Worm (Caenorhabditis elegans) whole organism, young adult: ENCODE data around the gene nac-1.
A peak's percentile ranks its signal among the peaks of the same experiment; 100 is the strongest.

ENCODE experiments used
- B0019.2 ChIP-seq: fragments of 200-800 bp; sonication (Bioruptor generic); conservative IDR thresholded peaks from 2 replicates; pipeline ENCODE4 v1.3.6; 2022; ENCODE audit warnings: missing genetic modification reagents, missing genetic modification characterization, missing compliant biosample characterization
- B0261.1 ChIP-seq: sonication (generic microtip); optimal IDR thresholded peaks from 2 replicates; lab custom pipeline; 2016; ENCODE audit warnings: mild to moderate bottlenecking, missing genetic modification characterization, moderate library complexity, missing compliant biosample characterization
- C06A6.2 ChIP-seq: fragments of 200-800 bp; sonication (Bioruptor generic); conservative IDR thresholded peaks from 2 replicates; pipeline ENCODE4 v1.3.6; 2022; ENCODE audit warnings: missing genetic modification characterization, missing compliant biosample characterization
- D2030.7 ChIP-seq: fragments of 200-800 bp; sonication (Bioruptor generic); IDR thresholded peaks from 2 replicates; pipeline ENCODE4 v1.3.6; 2022; ENCODE audit warnings: missing genetic modification reagents, missing genetic modification characterization, missing compliant biosample characterization
- F22D6.2 ChIP-seq: sonication (generic microtip); optimal IDR thresholded peaks from 2 replicates; lab custom pipeline; 2016; ENCODE audit warnings: mild to moderate bottlenecking, missing genetic modification characterization, missing compliant biosample characterization
- F57A8.1 ChIP-seq: fragments of 200-800 bp; sonication (Bioruptor generic); optimal IDR thresholded peaks from 2 replicates; lab custom pipeline; 2018; ENCODE audit warnings: mild to moderate bottlenecking, missing genetic modification characterization, moderate library complexity, missing compliant biosample characterization
- K11D2.4 ChIP-seq: fragments of 200-800 bp; sonication (Bioruptor generic); IDR thresholded peaks from 2 replicates; pipeline ENCODE4 v1.3.6; 2022; ENCODE audit warnings: missing genetic modification reagents, missing genetic modification characterization, missing compliant biosample characterization
- T26A5.8 ChIP-seq: sonication (generic microtip); optimal IDR thresholded peaks from 2 replicates; lab custom pipeline; 2016; ENCODE audit warnings: missing genetic modification characterization, missing compliant biosample characterization
- Y53F4B.3 ChIP-seq: fragments of 200-800 bp; sonication (Bioruptor generic); IDR thresholded peaks from 2 replicates; pipeline ENCODE4 v1.3.6; 2022; ENCODE audit warnings: missing genetic modification reagents, missing genetic modification characterization, missing compliant biosample characterization
- Y53G8AR.9 ChIP-seq: fragments of 200-800 bp; sonication (Bioruptor generic); conservative IDR thresholded peaks from 2 replicates; pipeline ENCODE4 v1.3.6; 2022; ENCODE audit warnings: missing genetic modification reagents, missing genetic modification characterization, missing compliant biosample characterization
- Y56A3A.18 ChIP-seq: fragments of 200-800 bp; sonication (Bioruptor generic); IDR thresholded peaks from 2 replicates; pipeline ENCODE4 v1.3.6; 2022; ENCODE audit warnings: missing genetic modification reagents, missing genetic modification characterization, missing compliant biosample characterization
- Y79H2A.3 ChIP-seq: fragments of 200-800 bp; sonication (Bioruptor generic); conservative IDR thresholded peaks from 2 replicates; pipeline ENCODE4 v1.3.6; 2022; ENCODE audit warnings: missing genetic modification reagents, missing genetic modification characterization, missing compliant biosample characterization
- ZK185.1 ChIP-seq: sonication (generic microtip); optimal IDR thresholded peaks from 2 replicates; lab custom pipeline; 2016; ENCODE audit warnings: mild to moderate bottlenecking, missing genetic modification characterization, missing compliant biosample characterization; ENCODE audit not compliant: poor library complexity, severe bottlenecking
- ama-1 ChIP-seq, 3 experiments: fragments of 150-350 bp in 1 of 3; sonication (generic microtip) in 2 of 3; optimal IDR thresholded peaks; 2 replicates each; lab custom pipeline; 2014 to 2018; ENCODE audit warnings: missing biosample characterization in 2 of 3, missing genetic modification characterization in 2 of 3, missing genetic modification reagents in 2 of 3
- aptf-2 ChIP-seq: fragments of 200-800 bp; sonication (Bioruptor generic); conservative IDR thresholded peaks from 2 replicates; pipeline ENCODE4 v1.3.6; 2022; ENCODE audit warnings: missing genetic modification reagents, missing genetic modification characterization, missing compliant biosample characterization
- attf-3 ChIP-seq: fragments of 200-800 bp; sonication (Bioruptor generic); conservative IDR thresholded peaks from 2 replicates; pipeline ENCODE4 v1.3.6; 2022; ENCODE audit warnings: missing genetic modification reagents, missing genetic modification characterization, missing compliant biosample characterization
- attf-5 ChIP-seq: fragments of 200-800 bp; sonication (Bioruptor generic); optimal IDR thresholded peaks from 2 replicates; lab custom pipeline; 2018; ENCODE audit warnings: mild to moderate bottlenecking, missing genetic modification characterization, missing compliant biosample characterization
- bed-1 ChIP-seq: fragments of 200-800 bp; sonication (Bioruptor generic); IDR thresholded peaks from 2 replicates; pipeline ENCODE4 v1.3.6; 2022; ENCODE audit warnings: missing genetic modification reagents, missing genetic modification characterization, missing compliant biosample characterization
- cebp-1 ChIP-seq, 2 experiments: fragments of 200-800 bp in 1 of 2; sonication (Bioruptor generic) in 1 of 2; sonication (generic microtip) in 1 of 2; IDR thresholded peaks in 1 of 2; optimal IDR thresholded peaks in 1 of 2; 2 replicates each; pipeline versions ENCODE4 v1.3.6 to Lab custom; 2017 to 2022; ENCODE audit warnings: missing compliant biosample characterization in 2 of 2, missing genetic modification characterization in 2 of 2, mild to moderate bottlenecking in 1 of 2, missing genetic modification reagents in 1 of 2, moderate library complexity in 1 of 2
- ceh-100 ChIP-seq: fragments of 200-800 bp; sonication (Bioruptor generic); IDR thresholded peaks from 2 replicates; pipeline ENCODE4 v1.3.6; 2022; ENCODE audit warnings: missing genetic modification reagents, missing genetic modification characterization, missing compliant biosample characterization
- ceh-79 ChIP-seq: sonication (generic microtip); optimal IDR thresholded peaks from 2 replicates; lab custom pipeline; 2017; ENCODE audit warnings: mild to moderate bottlenecking, missing genetic modification characterization, missing compliant biosample characterization
- chd-7 ChIP-seq: sonication (generic microtip); optimal IDR thresholded peaks from 2 replicates; lab custom pipeline; 2016; ENCODE audit warnings: mild to moderate bottlenecking, missing genetic modification characterization, moderate library complexity, missing compliant biosample characterization
- die-1 ChIP-seq: sonication (generic microtip); optimal IDR thresholded peaks from 2 replicates; lab custom pipeline; 2016; ENCODE audit warnings: missing genotype, mild to moderate bottlenecking, missing genetic modification characterization, missing compliant biosample characterization
- efl-1 ChIP-seq: fragments of 150-350 bp; optimal IDR thresholded peaks from 2 replicates; lab custom pipeline; 2014; ENCODE audit warnings: missing biosample characterization, missing genetic modification reagents, missing genetic modification characterization
- ets-4 ChIP-seq: fragments of 200-800 bp; sonication (Bioruptor generic); optimal IDR thresholded peaks from 2 replicates; lab custom pipeline; 2018; ENCODE audit warnings: mild to moderate bottlenecking, missing genetic modification characterization, missing compliant biosample characterization
- gei-17 ChIP-seq: fragments of 200-800 bp; sonication (Bioruptor generic); optimal IDR thresholded peaks from 2 replicates; lab custom pipeline; 2018; ENCODE audit warnings: mild to moderate bottlenecking, missing genetic modification characterization, missing compliant biosample characterization
- hlh-12 ChIP-seq: sonication (generic microtip); optimal IDR thresholded peaks from 2 replicates; lab custom pipeline; 2016; ENCODE audit warnings: missing genetic modification characterization, missing compliant biosample characterization
- lin-40 ChIP-seq: sonication (generic microtip); optimal IDR thresholded peaks from 2 replicates; lab custom pipeline; 2016; ENCODE audit warnings: missing genetic modification characterization, mild to moderate bottlenecking, missing compliant biosample characterization, missing genotype, missing genetic modification reagents
- madf-8 ChIP-seq: fragments of 200-800 bp; sonication (Bioruptor generic); conservative IDR thresholded peaks from 2 replicates; pipeline ENCODE4 v1.3.6; 2022; ENCODE audit warnings: missing genetic modification reagents, missing genetic modification characterization, missing compliant biosample characterization
- mes-4 ChIP-seq: sonication (generic microtip); optimal IDR thresholded peaks from 2 replicates; lab custom pipeline; 2016; ENCODE audit warnings: missing genotype, missing genetic modification characterization, missing compliant biosample characterization
- nfya-1 ChIP-seq: sonication (generic microtip); optimal IDR thresholded peaks from 2 replicates; lab custom pipeline; 2017; ENCODE audit warnings: antibody characterized with exemption, missing compliant biosample characterization, missing genetic modification characterization, borderline replicate concordance; ENCODE audit not compliant: insufficient read depth
- nfya-2 ChIP-seq: fragments of 200-800 bp; sonication (Bioruptor generic); IDR thresholded peaks from 2 replicates; pipeline ENCODE4 v1.3.6; 2022; ENCODE audit warnings: missing genetic modification reagents, missing genetic modification characterization, missing compliant biosample characterization
- nhr-120 ChIP-seq: fragments of 200-800 bp; sonication (Bioruptor generic); IDR thresholded peaks from 2 replicates; pipeline ENCODE4 v1.3.6; 2022; ENCODE audit warnings: missing genetic modification characterization, missing compliant biosample characterization
- nhr-27 ChIP-seq: fragments of 200-800 bp; sonication (Bioruptor generic); optimal IDR thresholded peaks from 2 replicates; lab custom pipeline; 2018; ENCODE audit warnings: mild to moderate bottlenecking, missing genetic modification characterization, moderate library complexity, missing compliant biosample characterization
- pbrm-1 ChIP-seq: fragments of 200-800 bp; sonication (Bioruptor generic); IDR thresholded peaks from 2 replicates; pipeline ENCODE4 v1.3.6; 2022; ENCODE audit warnings: missing genetic modification reagents, missing genetic modification characterization, missing compliant biosample characterization
- rec-8 ChIP-seq, 2 experiments: sonication (generic microtip); optimal IDR thresholded peaks; 2 replicates each; lab custom pipeline; 2016; ENCODE audit warnings: mild to moderate bottlenecking in 2 of 2, missing genetic modification characterization in 2 of 2, missing genetic modification reagents in 2 of 2, missing genotype in 2 of 2, missing biosample characterization in 1 of 2, missing compliant biosample characterization in 1 of 2, moderate library complexity in 1 of 2
- snpc-1.1 ChIP-seq: sonication (generic microtip); optimal IDR thresholded peaks from 2 replicates; lab custom pipeline; 2017; ENCODE audit warnings: missing genetic modification characterization, mild to moderate bottlenecking, missing compliant biosample characterization, antibody characterized with exemption, moderate library complexity, missing genotype, missing genetic modification reagents; ENCODE audit not compliant: insufficient read depth
- snpc-4 ChIP-seq, 5 experiments: fragments of 150-350 bp in 1 of 5; sonication (generic microtip) in 4 of 5; optimal IDR thresholded peaks; 2 replicates each; lab custom pipeline; 2014 to 2018; ENCODE audit warnings: missing genetic modification characterization in 5 of 5, missing biosample characterization in 3 of 5, antibody characterized with exemption in 2 of 5, mild to moderate bottlenecking in 2 of 5, missing compliant biosample characterization in 2 of 5, missing genotype in 2 of 5, moderate library complexity in 2 of 5, missing genetic modification reagents in 1 of 5
- somi-1 ChIP-seq: fragments of 200-800 bp; sonication (Bioruptor generic); optimal IDR thresholded peaks from 2 replicates; lab custom pipeline; 2018; ENCODE audit warnings: mild to moderate bottlenecking, missing genetic modification characterization, missing compliant biosample characterization
- tbp1 ChIP-seq: fragments of 200-800 bp; sonication (Bioruptor generic); optimal IDR thresholded peaks from 2 replicates; lab custom pipeline; 2018; ENCODE audit warnings: mild to moderate bottlenecking, missing genetic modification characterization, missing compliant biosample characterization
- ztf-25 ChIP-seq: fragments of 200-800 bp; sonication (Bioruptor generic); IDR thresholded peaks from 2 replicates; pipeline ENCODE4 v1.3.6; 2022; ENCODE audit warnings: missing genetic modification reagents, missing genetic modification characterization, missing compliant biosample characterization
- ztf-28 ChIP-seq: fragments of 200-800 bp; sonication (Bioruptor generic); IDR thresholded peaks from 2 replicates; pipeline ENCODE4 v1.3.6; 2022; ENCODE audit warnings: missing genetic modification reagents, missing genetic modification characterization, missing compliant biosample characterization

nac-1 gene

DNA sequence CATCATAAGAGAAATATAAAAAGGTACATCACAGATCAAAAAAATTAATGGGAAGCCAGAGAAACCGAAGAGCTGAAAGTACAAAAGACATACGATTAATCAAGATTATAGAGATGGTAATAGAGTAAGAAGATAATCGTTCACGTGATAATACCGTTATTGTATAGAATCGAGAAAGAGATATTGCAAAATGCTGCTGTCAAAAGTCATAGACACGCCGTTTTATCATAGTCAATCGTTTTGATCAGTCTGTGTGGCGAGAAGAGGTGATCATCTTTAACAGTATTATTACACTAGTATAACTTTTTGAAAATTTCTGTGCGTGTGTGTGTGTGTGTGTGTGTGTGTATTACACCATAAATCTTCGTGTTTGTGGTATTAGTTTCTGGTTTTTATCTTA is 565 bp upstream of the nac-1 start:
- TF ChIP-seq die-1 (no peak), nfya-2 (GFP tag; lab: Robert Waterston, UW) (no peak), ztf-25 (GFP tag; lab: Robert Waterston, UW) (no peak), B0019.2 (GFP tag; lab: Robert Waterston, UW) (no peak), rec-8 (tag; optimal IDR thresholded peaks at IDR 0.05; lab: Kevin White, UChicago) (no peak), pbrm-1 (GFP tag; lab: Robert Waterston, UW) (no peak), hlh-12 (tag; lab: Kevin White, UChicago) (no peak), F57A8.1 (no peak), ets-4 (GFP tag; lab: Kevin White, UChicago) (no peak), ama-1 (optimal IDR thresholded peaks at IDR 0.05; lab: Kevin White, UChicago) (no peak), ama-1 (GFP tag; optimal IDR thresholded peaks at IDR 0.05; lab: Kevin White, UChicago) (no peak), Y56A3A.18 (GFP tag; lab: Robert Waterston, UW) (no peak), ceh-79 (tag; lab: Kevin White, UChicago) (no peak), Y53G8AR.9 (GFP tag; lab: Robert Waterston, UW) (no peak), attf-3 (GFP tag; lab: Robert Waterston, UW) (no peak), lin-40 (tag; lab: Kevin White, UChicago) (no peak)
- TF ChIP-seq, all 124 proteins: peak for 0

DNA sequence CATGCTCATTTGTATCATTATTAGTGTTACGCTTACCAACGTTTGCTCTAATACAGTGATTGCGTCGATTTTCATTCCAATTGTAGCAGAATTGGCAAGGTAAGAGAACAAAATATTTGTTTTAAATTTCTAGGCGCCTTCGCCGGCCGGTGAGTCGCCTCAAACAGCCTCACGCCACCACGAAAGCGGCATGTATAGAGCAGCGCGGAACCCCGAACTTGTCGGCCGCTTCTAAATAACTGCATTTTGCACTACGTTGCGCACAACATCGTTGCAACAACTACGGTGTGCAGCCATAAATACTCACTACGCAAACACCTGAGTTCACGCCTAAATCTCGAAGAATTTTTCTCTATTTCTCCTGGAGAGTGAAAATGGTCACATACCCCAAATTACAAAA is 2.2 kb downstream of the nac-1 start:
- no peak for TF ChIP-seq T26A5.8 (tag; lab: Kevin White, UChicago)
- no peak for TF ChIP-seq bed-1 (GFP tag; lab: Robert Waterston, UW)
- TF ChIP-seq attf-5 (GFP tag; lab: Kevin White, UChicago), result no peak
- no peak for TF ChIP-seq ceh-100
- no peak for TF ChIP-seq ceh-79 (tag; lab: Kevin White, UChicago)
- no peak for TF ChIP-seq F57A8.1
- no peak for TF ChIP-seq snpc-4 (GFP tag; optimal IDR thresholded peaks at IDR 0.05; lab: Kevin White, UChicago)
- TF ChIP-seq snpc-4 (tag; optimal IDR thresholded peaks at IDR 0.05; lab: Kevin White, UChicago), result peak in 2 of 4 experiments; percentile 85 to 89
- TF ChIP-seq snpc-1.1 (tag; lab: Kevin White, UChicago), result peak; percentile 76
- TF ChIP-seq madf-8, result no peak
- no peak for TF ChIP-seq ztf-28 (GFP tag; lab: Robert Waterston, UW)
- no peak for TF ChIP-seq nfya-1 (tag; lab: Kevin White, UChicago)
- TF ChIP-seq tbp1 (GFP tag; lab: Kevin White, UChicago), result no peak
- no peak for TF ChIP-seq D2030.7

DNA sequence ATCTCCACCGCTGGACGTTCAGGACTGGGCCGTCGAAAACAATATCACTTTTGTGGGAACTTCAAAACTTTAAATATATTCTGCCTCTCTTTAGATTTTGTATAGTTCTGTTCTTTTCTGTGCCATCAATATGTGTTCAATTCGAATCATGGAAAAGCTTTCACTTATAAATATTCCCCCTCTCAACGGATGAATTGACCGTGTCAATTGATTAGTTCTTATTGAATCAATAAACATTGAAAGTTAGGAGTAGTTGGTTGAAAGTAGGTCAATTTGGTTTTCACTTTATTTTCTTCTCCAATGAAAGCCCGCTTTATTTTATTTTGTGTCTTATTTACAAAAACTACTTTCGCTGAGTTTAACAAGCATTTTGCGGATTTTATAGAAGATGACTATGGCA is 3.3 kb downstream of the nac-1 start, which contains the start of gene lips-8:
Gene lips-8 (plus strand): TSS at position 301 of the 400 bp plus-strand sequence.
- TF ChIP-seq C06A6.2, result no peak
- TF ChIP-seq, all 124 proteins: peak for 0

DNA sequence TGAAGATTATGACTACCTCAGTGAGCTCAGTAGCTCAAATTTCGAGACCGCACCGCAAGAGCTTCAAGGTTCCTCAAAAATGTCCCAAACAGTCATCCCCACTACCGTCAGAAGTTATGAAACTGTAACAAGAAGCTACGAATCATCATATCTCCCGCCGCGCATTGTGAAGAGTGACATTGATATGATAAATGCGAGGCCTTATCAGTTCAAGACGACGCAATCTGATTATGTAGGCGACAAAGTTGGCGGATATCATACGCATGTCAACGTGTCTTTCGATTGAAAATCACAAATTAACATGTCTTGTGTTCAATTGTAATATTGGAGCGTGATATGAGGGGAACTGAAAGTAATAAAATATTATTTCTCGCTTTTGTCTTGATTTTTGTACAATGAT is 5.5 kb downstream of the nac-1 start:
- TF ChIP-seq nhr-120 (GFP tag; lab: Robert Waterston, UW) (no peak), Y79H2A.3 (GFP tag; lab: Robert Waterston, UW) (no peak), efl-1 (GFP tag; lab: Kevin White, UChicago) (no peak), ZK185.1 (tag; lab: Kevin White, UChicago) (no peak), F22D6.2 (tag; lab: Kevin White, UChicago) (no peak), nfya-2 (GFP tag; lab: Robert Waterston, UW) (no peak), gei-17 (GFP tag; lab: Kevin White, UChicago) (no peak), nhr-27 (tag; lab: Kevin White, UChicago) (no peak), chd-7 (tag; lab: Kevin White, UChicago) (no peak), somi-1 (no peak), Y53F4B.3 (GFP tag; lab: Robert Waterston, UW) (no peak), cebp-1 (GFP tag; IDR thresholded peaks at IDR 0.05; lab: Robert Waterston, UW) (no peak), cebp-1 (tag; optimal IDR thresholded peaks at IDR 0.05; lab: Kevin White, UChicago) (no peak), aptf-2 (GFP tag; lab: Robert Waterston, UW) (no peak), K11D2.4 (no peak), mes-4 (tag; lab: Kevin White, UChicago) (no peak), ama-1 (optimal IDR thresholded peaks at IDR 0.05; lab: Kevin White, UChicago) (no peak), ama-1 (GFP tag; optimal IDR thresholded peaks at IDR 0.05; lab: Kevin White, UChicago) (no peak), T26A5.8 (tag; lab: Kevin White, UChicago) (no peak), B0261.1 (tag; lab: Kevin White, UChicago) (no peak)
